Fruit fly (Drosophila melanogaster) whole organism, pupa: ENCODE data around the gene CG43401.

Experiments used
- CG10348 ChIP-seq: fragments of 200-800 bp; sonication (Bioruptor generic); IDR thresholded peaks from 2 replicates; pipeline ENCODE4 v1.3.6; 2022; ENCODE audit warnings: missing biosample characterization, missing genetic modification characterization
- CG12605 ChIP-seq: fragments of 200-800 bp; sonication (Bioruptor generic); IDR thresholded peaks from 2 replicates; pipeline ENCODE4 v1.3.6; 2022; ENCODE audit warnings: missing biosample characterization, missing genetic modification characterization
- CG13204 ChIP-seq: fragments of 200-800 bp; sonication (Bioruptor generic); optimal IDR thresholded peaks from 2 replicates; lab custom pipeline; 2018; ENCODE audit warnings: missing biosample characterization, mild to moderate bottlenecking, missing genetic modification characterization, moderate library complexity
- CG14655 ChIP-seq: fragments of 200-800 bp; sonication (Bioruptor generic); optimal IDR thresholded peaks from 3 replicates; lab custom pipeline; 2017; ENCODE audit warnings: mild to moderate bottlenecking, missing biosample characterization, missing genetic modification reagents, missing genetic modification characterization
- CG15710 ChIP-seq: fragments of 200-800 bp; sonication (Bioruptor generic); optimal IDR thresholded peaks from 2 replicates; lab custom pipeline; 2018; ENCODE audit warnings: missing biosample characterization, mild to moderate bottlenecking, missing genetic modification characterization, moderate library complexity
- CG17806 ChIP-seq: fragments of 200-800 bp; sonication (Bioruptor generic); optimal IDR thresholded peaks from 2 replicates; lab custom pipeline; 2018; ENCODE audit warnings: missing biosample characterization, mild to moderate bottlenecking, missing genetic modification characterization, moderate library complexity
- CG32121 ChIP-seq: fragments of 200-800 bp; sonication (Bioruptor generic); IDR thresholded peaks from 2 replicates; pipeline ENCODE4 v1.3.6; 2022; ENCODE audit warnings: missing biosample characterization, missing genetic modification characterization
- CG34367 ChIP-seq: fragments of 200-800 bp; sonication (Bioruptor generic); optimal IDR thresholded peaks from 2 replicates; lab custom pipeline; 2018; ENCODE audit warnings: missing biosample characterization, mild to moderate bottlenecking, missing genetic modification characterization
- CG4496 ChIP-seq: fragments of 200-800 bp; sonication (Bioruptor generic); IDR thresholded peaks from 3 replicates; pipeline ENCODE4 v1.3.6; 2022; ENCODE audit warnings: missing biosample characterization, missing genetic modification characterization
- CG8159 ChIP-seq: fragments of 200-800 bp; sonication (Bioruptor generic); optimal IDR thresholded peaks from 3 replicates; lab custom pipeline; 2018; ENCODE audit warnings: missing biosample characterization, mild to moderate bottlenecking, missing genetic modification characterization, moderate library complexity
- CG8301 ChIP-seq: fragments of 200-800 bp; sonication (Bioruptor generic); optimal IDR thresholded peaks from 2 replicates; lab custom pipeline; 2018; ENCODE audit warnings: missing biosample characterization, mild to moderate bottlenecking, missing genetic modification characterization
- CG9948 ChIP-seq: fragments of 200-800 bp; sonication (Bioruptor generic); optimal IDR thresholded peaks from 2 replicates; lab custom pipeline; 2018; ENCODE audit warnings: missing biosample characterization, mild to moderate bottlenecking, missing genetic modification characterization, moderate library complexity
- D1 ChIP-seq: fragments of 200-800 bp; sonication (Bioruptor generic); optimal IDR thresholded peaks from 2 replicates; lab custom pipeline; 2018; ENCODE audit warnings: missing biosample characterization, mild to moderate bottlenecking, missing genetic modification characterization, moderate library complexity
- EcR ChIP-seq: fragments of 200-800 bp; sonication (Bioruptor generic); optimal IDR thresholded peaks from 3 replicates; lab custom pipeline; 2019; ENCODE audit warnings: missing biosample characterization, missing genetic modification characterization, mild to moderate bottlenecking, moderate library complexity, missing genetic modification reagents
- Ets98B ChIP-seq: fragments of 200-800 bp; sonication (Bioruptor generic); IDR thresholded peaks from 2 replicates; pipeline ENCODE4 v1.3.6; 2022; ENCODE audit warnings: missing biosample characterization, missing genetic modification characterization
- Pif1A ChIP-seq: fragments of 200-800 bp; sonication (Bioruptor generic); optimal IDR thresholded peaks from 3 replicates; lab custom pipeline; 2016; ENCODE audit warnings: missing biosample characterization, missing genetic modification characterization
- Pif1B ChIP-seq: fragments of 200-800 bp; sonication (Bioruptor generic); optimal IDR thresholded peaks from 3 replicates; lab custom pipeline; 2016; ENCODE audit warnings: missing biosample characterization, missing genetic modification characterization
- Snoo ChIP-seq: fragments of 200-800 bp; sonication (Bioruptor generic); optimal IDR thresholded peaks from 3 replicates; lab custom pipeline; 2017; ENCODE audit warnings: missing biosample characterization, mild to moderate bottlenecking, missing genetic modification characterization, inconsistent platforms
- fd96Ca ChIP-seq: fragments of 200-800 bp; sonication (Bioruptor generic); IDR thresholded peaks from 3 replicates; pipeline ENCODE4 v1.3.6; 2022; ENCODE audit warnings: missing biosample characterization, missing genetic modification characterization
- gl ChIP-seq: fragments of 200-800 bp; sonication (Bioruptor generic); optimal IDR thresholded peaks from 2 replicates; lab custom pipeline; 2018; ENCODE audit warnings: missing biosample characterization, mild to moderate bottlenecking, missing genetic modification characterization
- rn ChIP-seq: fragments of 200-800 bp; sonication (Bioruptor generic); IDR thresholded peaks from 2 replicates; pipeline ENCODE4 v1.3.6; 2022; ENCODE audit warnings: missing biosample characterization, missing genetic modification characterization

CG43401 gene

dm6 chr2L:1459344-1459743, 31.1 kb downstream of the CG43401 start:
- no peak for TF ChIP-seq CG32121 (GFP tag; lab: Robert Waterston, UW)
- TF ChIP-seq CG13204 (GFP tag; lab: Kevin White, UChicago), result no peak
- peak; percentile 63 for TF ChIP-seq CG9948 (tag; lab: Kevin White, UChicago)
- TF ChIP-seq EcR (GFP tag; lab: Kevin White, UChicago), result no peak
- peak; percentile 50 for TF ChIP-seq CG8301
- peak; percentile 68 for TF ChIP-seq CG14655 (GFP tag; lab: Kevin White, UChicago)
- TF ChIP-seq CG15710 (tag; lab: Kevin White, UChicago), result peak; percentile 62
- no peak for TF ChIP-seq CG12605 (GFP tag; lab: Robert Waterston, UW)
- TF ChIP-seq CG4496 (GFP tag; lab: Robert Waterston, UW), result peak; percentile 27; the same call in 1 of the 3 replicates
- TF ChIP-seq Snoo (tag; lab: Kevin White, UChicago), result no peak
- peak; percentile 68 for TF ChIP-seq CG8159 (tag; lab: Kevin White, UChicago)
- no peak for TF ChIP-seq Ets98B (GFP tag; lab: Robert Waterston, UW)
- TF ChIP-seq Pif1B (GFP tag; lab: Kevin White, UChicago), result peak; percentile 23
- no peak for TF ChIP-seq D1 (tag; lab: Kevin White, UChicago)
- TF ChIP-seq Pif1A (GFP tag; lab: Kevin White, UChicago), result peak; percentile 14
- no peak for TF ChIP-seq fd96Ca (GFP tag; lab: Robert Waterston, UW)
- peak; percentile 46 for TF ChIP-seq CG34367 (tag; lab: Kevin White, UChicago)
- peak; percentile 65 for TF ChIP-seq CG17806 (tag; lab: Kevin White, UChicago)
- no peak for TF ChIP-seq CG10348 (GFP tag; lab: Robert Waterston, UW)
- TF ChIP-seq gl (tag; lab: Kevin White, UChicago), result no peak
- no peak for TF ChIP-seq rn (GFP tag; lab: Robert Waterston, UW)
- TF ChIP-seq, all 21 proteins: peak for 10

DNA sequence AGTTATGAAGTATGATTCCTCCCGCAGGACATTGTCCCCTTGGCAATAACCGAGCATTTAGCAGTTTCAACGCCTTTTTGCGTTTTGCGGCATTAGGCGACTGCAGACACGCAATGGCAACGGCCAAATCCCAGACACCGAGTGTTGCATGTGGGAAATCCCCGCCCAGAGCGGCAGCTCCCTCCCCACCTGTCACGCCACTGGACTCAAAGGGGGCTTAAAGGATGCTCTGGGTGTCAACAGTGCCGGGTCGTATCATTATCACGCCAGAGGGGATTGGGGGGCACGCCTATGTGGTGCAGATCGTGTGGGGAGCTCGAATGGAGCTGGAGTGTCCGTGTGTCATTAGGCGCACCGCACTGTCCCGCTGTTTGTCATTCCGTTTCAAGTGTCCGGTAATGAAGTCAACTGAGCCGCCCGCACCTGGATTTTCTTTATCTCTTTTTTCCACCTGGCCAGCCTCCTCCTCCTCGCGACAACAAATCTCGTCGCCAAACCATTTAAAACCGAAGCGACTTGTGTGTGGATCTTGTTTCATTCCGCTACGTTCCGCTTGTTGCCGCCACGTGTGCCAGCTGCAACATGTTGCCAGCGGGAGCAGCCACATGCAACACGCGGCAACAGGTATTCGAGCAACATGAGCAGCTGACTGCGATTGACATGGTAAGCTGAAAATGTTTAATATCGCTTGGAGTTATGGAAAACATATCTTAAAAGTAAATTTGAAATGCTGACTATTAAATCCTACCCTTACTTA, 32.4 kb downstream of the CG43401 start:
- TF ChIP-seq Ets98B (GFP tag; lab: Robert Waterston, UW) (no peak), CG15710 (tag; lab: Kevin White, UChicago) (no peak), CG9948 (tag; lab: Kevin White, UChicago) (no peak), Pif1A (GFP tag; lab: Kevin White, UChicago) (no peak), Snoo (tag; lab: Kevin White, UChicago) (no peak), CG4496 (GFP tag; lab: Robert Waterston, UW) (peak; percentile 51; the same call in 1 of the 3 replicates), CG14655 (GFP tag; lab: Kevin White, UChicago) (no peak), CG8301 (no peak), CG32121 (GFP tag; lab: Robert Waterston, UW) (no peak), CG8159 (tag; lab: Kevin White, UChicago) (no peak), CG12605 (GFP tag; lab: Robert Waterston, UW) (peak; percentile 65; the same call in 1 of the 2 replicates), CG13204 (GFP tag; lab: Kevin White, UChicago) (peak; percentile 23), rn (GFP tag; lab: Robert Waterston, UW) (no peak), CG17806 (tag; lab: Kevin White, UChicago) (no peak), Pif1B (GFP tag; lab: Kevin White, UChicago) (no peak), CG34367 (tag; lab: Kevin White, UChicago) (no peak), D1 (tag; lab: Kevin White, UChicago) (no peak)
- TF ChIP-seq, all 21 proteins: peak for 3

DNA sequence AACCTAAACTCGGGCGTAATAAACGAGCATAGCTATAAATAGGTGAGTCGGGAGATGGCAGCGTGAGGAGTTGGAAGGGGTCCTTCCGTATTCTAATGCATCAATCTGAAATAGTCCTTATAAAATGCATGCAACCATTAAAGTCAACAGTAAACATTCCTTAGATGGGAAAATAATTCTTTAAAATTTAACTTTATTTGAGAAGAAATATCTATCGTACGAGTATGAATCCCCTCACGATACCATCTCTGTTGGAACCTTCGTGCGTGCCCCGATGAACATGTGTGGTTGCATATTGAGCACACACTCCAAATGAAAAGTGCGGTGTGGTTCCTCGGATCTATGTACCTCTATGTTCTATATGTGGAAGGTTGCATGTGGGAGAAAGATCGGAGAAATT, 33.9 kb downstream of the CG43401 start:
- TF ChIP-seq fd96Ca (GFP tag; lab: Robert Waterston, UW) (no peak), CG14655 (GFP tag; lab: Kevin White, UChicago) (peak; percentile 17)
- TF ChIP-seq, all 21 proteins: peak for 1

dm6 chr2L:1463362-1463908, 35.2 kb downstream of the CG43401 start:
- TF ChIP-seq CG9948 (tag; lab: Kevin White, UChicago), result no peak
- no peak for TF ChIP-seq CG13204 (GFP tag; lab: Kevin White, UChicago)
- no peak for TF ChIP-seq CG8301
- no peak for TF ChIP-seq CG12605 (GFP tag; lab: Robert Waterston, UW)
- TF ChIP-seq CG8159 (tag; lab: Kevin White, UChicago), result no peak
- no peak for TF ChIP-seq CG10348 (GFP tag; lab: Robert Waterston, UW)
- TF ChIP-seq CG34367 (tag; lab: Kevin White, UChicago), result no peak
- TF ChIP-seq D1 (tag; lab: Kevin White, UChicago), result no peak
- TF ChIP-seq CG17806 (tag; lab: Kevin White, UChicago), result no peak
- TF ChIP-seq fd96Ca (GFP tag; lab: Robert Waterston, UW), result no peak
- no peak for TF ChIP-seq Pif1A (GFP tag; lab: Kevin White, UChicago)
- no peak for TF ChIP-seq CG14655 (GFP tag; lab: Kevin White, UChicago)
- no peak for TF ChIP-seq CG15710 (tag; lab: Kevin White, UChicago)
- no peak for TF ChIP-seq Ets98B (GFP tag; lab: Robert Waterston, UW)

dm6 chr2L:1470009-1470408, 41.7 kb downstream of the CG43401 start:
- no peak for TF ChIP-seq Pif1B (GFP tag; lab: Kevin White, UChicago)
- TF ChIP-seq rn (GFP tag; lab: Robert Waterston, UW), result no peak
- peak; percentile 25 for TF ChIP-seq Pif1A (GFP tag; lab: Kevin White, UChicago)
- TF ChIP-seq CG9948 (tag; lab: Kevin White, UChicago), result peak; percentile 12
- no peak for TF ChIP-seq CG12605 (GFP tag; lab: Robert Waterston, UW)
- TF ChIP-seq CG8159 (tag; lab: Kevin White, UChicago), result peak; percentile 40
- TF ChIP-seq Ets98B (GFP tag; lab: Robert Waterston, UW), result no peak
- peak; percentile 8 for TF ChIP-seq CG15710 (tag; lab: Kevin White, UChicago)
- TF ChIP-seq Snoo (tag; lab: Kevin White, UChicago), result no peak
- TF ChIP-seq CG13204 (GFP tag; lab: Kevin White, UChicago), result no peak
